Worm (Caenorhabditis elegans) whole organism, L4 larva: Measurements from ENCODE around the gene Y66D12A.21.

ENCODE experiments used
- D1046.2 ChIP-seq: fragments of 200-800 bp; sonication (Bioruptor generic); IDR thresholded peaks from 2 replicates; pipeline ENCODE4 v1.3.6; 2022; ENCODE audit warnings: missing genetic modification characterization, missing compliant biosample characterization
- F49E8.2 ChIP-seq: sonication (generic microtip); optimal IDR thresholded peaks from 2 replicates; lab custom pipeline; 2016; ENCODE audit warnings: missing compliant biosample characterization, mild to moderate bottlenecking, missing genetic modification characterization, borderline replicate concordance
- R02D3.7 ChIP-seq: fragments of 150-350 bp; sonication (generic microtip); optimal IDR thresholded peaks from 3 replicates; lab custom pipeline; 2014; ENCODE audit warnings: missing biosample characterization, missing genetic modification characterization
- T20F7.1 ChIP-seq: fragments of 200-800 bp; sonication (Bioruptor generic); optimal IDR thresholded peaks from 2 replicates; lab custom pipeline; 2018; ENCODE audit warnings: mild to moderate bottlenecking, missing genetic modification characterization, missing compliant biosample characterization
- T26A8.4 ChIP-seq: fragments of 200-800 bp; sonication (Bioruptor generic); IDR thresholded peaks from 2 replicates; pipeline ENCODE4 v1.3.6; 2022; ENCODE audit warnings: missing genetic modification characterization, missing compliant biosample characterization
- Y75B8A.6 ChIP-seq: fragments of 200-800 bp; sonication (Bioruptor generic); IDR thresholded peaks from 2 replicates; pipeline ENCODE4 v1.3.6; 2022; ENCODE audit warnings: missing genetic modification reagents, missing genetic modification characterization, missing compliant biosample characterization
- ZK337.2 ChIP-seq: fragments of 200-800 bp; sonication (Bioruptor generic); IDR thresholded peaks from 2 replicates; pipeline ENCODE4 v1.3.6; 2022; ENCODE audit warnings: missing genetic modification reagents, missing genetic modification characterization, missing compliant biosample characterization
- aha-1 ChIP-seq: fragments of 150-350 bp; peaks from one replicate; lab custom pipeline; 2014; ENCODE audit warnings: missing biosample characterization, missing genetic modification characterization
- arid-1 ChIP-seq: fragments of 200-800 bp; sonication (Bioruptor generic); conservative IDR thresholded peaks from 2 replicates; pipeline ENCODE4 v1.3.6; 2022; ENCODE audit warnings: missing genetic modification reagents, missing genetic modification characterization, missing compliant biosample characterization
- ceh-20 ChIP-seq: fragments of 200-800 bp; sonication (Bioruptor generic); IDR thresholded peaks from 2 replicates; pipeline ENCODE4 v1.3.6; 2022; ENCODE audit warnings: missing genetic modification reagents, missing genetic modification characterization, missing compliant biosample characterization
- ceh-44 ChIP-seq: fragments of 200-800 bp; sonication (Bioruptor generic); IDR thresholded peaks from 2 replicates; pipeline ENCODE4 v1.3.6; 2022; ENCODE audit warnings: missing genetic modification reagents, missing genetic modification characterization, missing compliant biosample characterization
- ceh-62 ChIP-seq: sonication (generic microtip); optimal IDR thresholded peaks from 2 replicates; lab custom pipeline; 2017; ENCODE audit warnings: missing biosample characterization, missing genetic modification characterization
- daf-16 ChIP-seq, 3 experiments: sonication (generic microtip); optimal IDR thresholded peaks; 2 replicates each; lab custom pipeline; 2016 to 2017; ENCODE audit warnings: missing genetic modification characterization in 3 of 3, missing genetic modification reagents in 3 of 3, mild to moderate bottlenecking in 2 of 3, missing compliant biosample characterization in 2 of 3, missing biosample characterization in 1 of 3, moderate library complexity in 1 of 3
- daf-19 ChIP-seq: fragments of 200-800 bp; sonication (Bioruptor generic); conservative IDR thresholded peaks from 2 replicates; pipeline ENCODE4 v1.3.6; 2022; ENCODE audit warnings: missing genetic modification characterization, missing compliant biosample characterization
- dmd-6 ChIP-seq: fragments of 200-800 bp; sonication (Bioruptor generic); IDR thresholded peaks from 2 replicates; pipeline ENCODE4 v1.3.6; 2022; ENCODE audit warnings: missing genetic modification reagents, missing genetic modification characterization, missing compliant biosample characterization
- dve-1 ChIP-seq: sonication (generic microtip); optimal IDR thresholded peaks from 2 replicates; lab custom pipeline; 2017; ENCODE audit warnings: antibody characterized with exemption, mild to moderate bottlenecking, missing genetic modification characterization, missing compliant biosample characterization; ENCODE audit not compliant: insufficient read depth
- egl-43 ChIP-seq: fragments of 200-800 bp; sonication (Bioruptor generic); IDR thresholded peaks from 2 replicates; pipeline ENCODE4 v1.3.6; 2022; ENCODE audit warnings: missing genetic modification reagents, missing genetic modification characterization, missing compliant biosample characterization
- fkh-10 ChIP-seq: fragments of 150-350 bp; optimal IDR thresholded peaks from 2 replicates; lab custom pipeline; 2014; ENCODE audit warnings: missing biosample characterization, missing genetic modification reagents, missing genetic modification characterization
- hlh-11 ChIP-seq: fragments of 200-800 bp; sonication (Bioruptor generic); optimal IDR thresholded peaks from 2 replicates; lab custom pipeline; 2018; ENCODE audit warnings: mild to moderate bottlenecking, missing genetic modification characterization, missing compliant biosample characterization
- hlh-30 ChIP-seq: sonication (generic microtip); optimal IDR thresholded peaks from 2 replicates; lab custom pipeline; 2017; ENCODE audit warnings: antibody characterized with exemption, mild to moderate bottlenecking, missing genetic modification characterization, missing compliant biosample characterization; ENCODE audit not compliant: insufficient read depth
- hmg-1.1 ChIP-seq: fragments of 200-800 bp; sonication (Bioruptor generic); IDR thresholded peaks from 2 replicates; pipeline ENCODE4 v1.3.6; 2022; ENCODE audit warnings: missing genetic modification reagents, missing genetic modification characterization, missing compliant biosample characterization
- jun-1 ChIP-seq: fragments of 150-350 bp; optimal IDR thresholded peaks from 2 replicates; lab custom pipeline; 2014; ENCODE audit warnings: missing biosample characterization, missing genetic modification reagents, missing genetic modification characterization
- lim-7 ChIP-seq: fragments of 200-800 bp; sonication (Bioruptor generic); IDR thresholded peaks from 2 replicates; pipeline ENCODE4 v1.3.6; 2022; ENCODE audit warnings: missing genetic modification characterization, missing compliant biosample characterization
- lin-1 ChIP-seq: fragments of 200-800 bp; sonication (Bioruptor generic); IDR thresholded peaks from 2 replicates; pipeline ENCODE4 v1.3.6; 2022; ENCODE audit warnings: missing genetic modification reagents, missing genetic modification characterization, missing compliant biosample characterization
- lin-15B ChIP-seq: fragments of 150-350 bp; sonication (generic microtip); optimal IDR thresholded peaks from 3 replicates; lab custom pipeline; 2014; ENCODE audit warnings: missing biosample characterization, missing genetic modification characterization
- madf-9 ChIP-seq: fragments of 200-800 bp; sonication (Bioruptor generic); conservative IDR thresholded peaks from 2 replicates; pipeline ENCODE4 v1.3.6; 2022; ENCODE audit warnings: missing genetic modification reagents, missing genetic modification characterization, missing compliant biosample characterization
- mdl-1 ChIP-seq, 2 experiments: fragments of 150-350 bp in 1 of 2; sonication (generic microtip) in 1 of 2; optimal IDR thresholded peaks; 2 replicates each; lab custom pipeline; 2014 to 2017; ENCODE audit warnings: missing biosample characterization in 2 of 2, missing genetic modification characterization in 2 of 2
- mdt-29 ChIP-seq: fragments of 200-800 bp; sonication (Bioruptor generic); IDR thresholded peaks from 2 replicates; pipeline ENCODE4 v1.3.6; 2022; ENCODE audit warnings: missing genetic modification reagents, missing genetic modification characterization, missing compliant biosample characterization
- mep-1 ChIP-seq: fragments of 150-350 bp; sonication (generic microtip); optimal IDR thresholded peaks from 3 replicates; lab custom pipeline; 2014; ENCODE audit warnings: missing biosample characterization, missing genetic modification characterization
- mxl-3 ChIP-seq: fragments of 200-800 bp; sonication (Bioruptor generic); optimal IDR thresholded peaks from 2 replicates; lab custom pipeline; 2018; ENCODE audit warnings: mild to moderate bottlenecking, missing genetic modification characterization, missing compliant biosample characterization
- nhr-10 ChIP-seq: fragments of 150-350 bp; optimal IDR thresholded peaks from 2 replicates; lab custom pipeline; 2014; ENCODE audit warnings: missing biosample characterization, missing genetic modification characterization
- nhr-102 ChIP-seq: sonication (generic microtip); optimal IDR thresholded peaks from 2 replicates; lab custom pipeline; 2016; ENCODE audit warnings: mild to moderate bottlenecking, missing genetic modification characterization, moderate library complexity, missing compliant biosample characterization
- nhr-11 ChIP-seq: fragments of 150-350 bp; optimal IDR thresholded peaks from 2 replicates; lab custom pipeline; 2014; ENCODE audit warnings: missing biosample characterization, missing genetic modification characterization
- nhr-237 ChIP-seq: sonication (generic microtip); optimal IDR thresholded peaks from 2 replicates; lab custom pipeline; 2017; ENCODE audit warnings: missing biosample characterization, missing genetic modification characterization
- nhr-25 ChIP-seq: sonication (generic microtip); optimal IDR thresholded peaks from 2 replicates; lab custom pipeline; 2017; ENCODE audit warnings: missing genetic modification characterization, mild to moderate bottlenecking, missing compliant biosample characterization, antibody characterized with exemption, moderate library complexity, borderline replicate concordance; ENCODE audit not compliant: insufficient read depth
- nhr-42 ChIP-seq: fragments of 200-800 bp; sonication (Bioruptor generic); IDR thresholded peaks from 2 replicates; pipeline ENCODE4 v1.3.6; 2022; ENCODE audit warnings: missing genetic modification characterization, missing compliant biosample characterization
- nhr-6 ChIP-seq: fragments of 150-350 bp; optimal IDR thresholded peaks from 2 replicates; lab custom pipeline; 2014; ENCODE audit warnings: missing biosample characterization, missing genetic modification characterization
- nhr-77 ChIP-seq: fragments of 150-350 bp; optimal IDR thresholded peaks from 2 replicates; lab custom pipeline; 2014; ENCODE audit warnings: missing biosample characterization, missing genetic modification characterization
- php-3 ChIP-seq: fragments of 200-800 bp; sonication (Bioruptor generic); IDR thresholded peaks from 2 replicates; pipeline ENCODE4 v1.3.6; 2022; ENCODE audit warnings: missing genetic modification reagents, missing genetic modification characterization, missing compliant biosample characterization
- pqm-1 ChIP-seq: sonication (generic microtip); optimal IDR thresholded peaks from 2 replicates; lab custom pipeline; 2017; ENCODE audit warnings: missing biosample characterization, missing genetic modification characterization
- rbr-2 ChIP-seq: sonication (generic microtip); optimal IDR thresholded peaks from 2 replicates; lab custom pipeline; 2016; ENCODE audit warnings: missing genotype, missing genetic modification characterization, missing compliant biosample characterization
- saeg-2 ChIP-seq: fragments of 200-800 bp; sonication (Bioruptor generic); IDR thresholded peaks from 2 replicates; pipeline ENCODE4 v1.3.6; 2022; ENCODE audit warnings: missing genetic modification reagents, missing genetic modification characterization, missing compliant biosample characterization
- set-16 ChIP-seq: fragments of 200-800 bp; sonication (Bioruptor generic); IDR thresholded peaks from 2 replicates; pipeline ENCODE4 v1.3.6; 2022; ENCODE audit warnings: missing genetic modification reagents, missing genetic modification characterization, missing compliant biosample characterization
- snpc-4 ChIP-seq: fragments of 150-350 bp; optimal IDR thresholded peaks from 2 replicates; lab custom pipeline; 2014; ENCODE audit warnings: missing biosample characterization, missing genetic modification characterization
- spr-1 ChIP-seq: sonication (generic microtip); optimal IDR thresholded peaks from 2 replicates; lab custom pipeline; 2016; ENCODE audit warnings: mild to moderate bottlenecking, missing genetic modification characterization, missing compliant biosample characterization
- zfp-3 ChIP-seq: fragments of 200-800 bp; sonication (Bioruptor generic); conservative IDR thresholded peaks from 2 replicates; pipeline ENCODE4 v1.3.6; 2022; ENCODE audit warnings: missing genetic modification reagents, missing genetic modification characterization, missing compliant biosample characterization
- zip-11 ChIP-seq: fragments of 200-800 bp; sonication (Bioruptor generic); IDR thresholded peaks from 2 replicates; pipeline ENCODE4 v1.3.6; 2022; ENCODE audit warnings: missing genetic modification characterization, missing compliant biosample characterization
- ztf-7 ChIP-seq: fragments of 150-350 bp; optimal IDR thresholded peaks from 2 replicates; lab custom pipeline; 2014; ENCODE audit warnings: missing biosample characterization, missing genetic modification characterization

Y66D12A.21 gene

ce11 chrIII:11463726-11464125, 41.4 kb downstream of the Y66D12A.21 start (continued):
- TF ChIP-seq ceh-44 (GFP tag; lab: Robert Waterston, UW) (no peak), mep-1 (tag; lab: Kevin White, UChicago) (peak; percentile 85), mxl-3 (GFP tag; lab: Kevin White, UChicago) (peak; percentile 73), T26A8.4 (GFP tag; lab: Robert Waterston, UW) (peak; percentile 65), nhr-10 (tag; lab: Kevin White, UChicago) (peak; percentile 8), hlh-11 (tag; lab: Kevin White, UChicago) (peak; percentile 87), mdl-1 (tag; optimal IDR thresholded peaks at IDR 0.05; lab: Kevin White, UChicago) (peak in 1 of 2 experiments; percentile 41), nhr-11 (no peak), fkh-10 (no peak), mdt-29 (GFP tag; lab: Robert Waterston, UW) (peak; percentile 66; the same call in 1 of the 2 replicates), R02D3.7 (tag; lab: Kevin White, UChicago) (no peak), ceh-62 (no peak), nhr-25 (tag; lab: Kevin White, UChicago) (peak; percentile 53), snpc-4 (tag; lab: Kevin White, UChicago) (peak; percentile 88), set-16 (peak; percentile 91), nhr-42 (GFP tag; lab: Robert Waterston, UW) (peak; percentile 60; the same call in 1 of the 2 replicates), lin-15B (tag; lab: Kevin White, UChicago) (peak; percentile 21), D1046.2 (0 out of 2 replicates have a peak, but pooled peaks have one; percentile 45), saeg-2 (no peak), daf-16 (GFP tag; optimal IDR thresholded peaks at IDR 0.05; lab: Kevin White, UChicago) (no peak), daf-16 (tag; optimal IDR thresholded peaks at IDR 0.05; lab: Kevin White, UChicago) (peak; percentile 39), nhr-102 (tag; lab: Kevin White, UChicago) (peak; percentile 71), zfp-3 (GFP tag; lab: Robert Waterston, UW) (peak; percentile 78; the same call in 1 of the 2 replicates), nhr-237 (tag; lab: Kevin White, UChicago) (no peak), dmd-6 (GFP tag; lab: Robert Waterston, UW) (peak; percentile 77), rbr-2 (tag; lab: Kevin White, UChicago) (peak; percentile 20), pqm-1 (peak; percentile 32), hmg-1.1 (GFP tag; lab: Robert Waterston, UW) (peak; percentile 68; the same call in 1 of the 2 replicates), spr-1 (tag; lab: Kevin White, UChicago) (peak; percentile 78), arid-1 (GFP tag; lab: Robert Waterston, UW) (peak; percentile 20; the same call in 1 of the 2 replicates), egl-43 (GFP tag; lab: Robert Waterston, UW) (peak; percentile 63; the same call in 1 of the 2 replicates), ZK337.2 (GFP tag; lab: Robert Waterston, UW) (0 out of 2 replicates have a peak, but pooled peaks have one; percentile 17), lim-7 (GFP tag; lab: Robert Waterston, UW) (0 out of 2 replicates have a peak, but pooled peaks have one; percentile 24), nhr-6 (tag; lab: Kevin White, UChicago) (peak; percentile 50), Y75B8A.6 (0 out of 2 replicates have a peak, but pooled peaks have one; percentile 5)

- TF ChIP-seq daf-19 (GFP tag; lab: Robert Waterston, UW) (no peak), madf-9 (GFP tag; lab: Robert Waterston, UW) (no peak), hmg-1.1 (GFP tag; lab: Robert Waterston, UW) (no peak), aha-1 (tag; lab: Kevin White, UChicago) (peak; percentile 92)
Measured at ce11 chrIII:11462332-11462731, 42.8 kb downstream of the Y66D12A.21 start.

- TF ChIP-seq T20F7.1 (GFP tag; lab: Kevin White, UChicago): no peak
- TF ChIP-seq dve-1 (tag; lab: Kevin White, UChicago): no peak
- TF ChIP-seq ztf-7 (tag; lab: Kevin White, UChicago): no peak
- TF ChIP-seq F49E8.2 (tag; lab: Kevin White, UChicago): no peak
- TF ChIP-seq mdt-29 (GFP tag; lab: Robert Waterston, UW): no peak
- TF ChIP-seq lin-1 (GFP tag; lab: Robert Waterston, UW): no peak
- TF ChIP-seq jun-1: no peak
- no peak for TF ChIP-seq nhr-77 (tag; lab: Kevin White, UChicago)
- TF ChIP-seq zip-11 (GFP tag; lab: Robert Waterston, UW): no peak
- no peak for TF ChIP-seq ceh-20 (GFP tag; lab: Robert Waterston, UW)
- TF ChIP-seq mdl-1 (tag; optimal IDR thresholded peaks at IDR 0.05; lab: Kevin White, UChicago): no peak
- TF ChIP-seq php-3 (GFP tag; lab: Robert Waterston, UW): no peak
- TF ChIP-seq hlh-30: no peak
Measured at ce11 chrIII:11459802-11460201, 45.3 kb downstream of the Y66D12A.21 start.
